Worm (Caenorhabditis elegans) whole organism, L4 larva: ENCODE data around the gene kin-21.
"Not testable (repeated sequence)": the region's sequence is repeated elsewhere in the genome, so short reads cannot be mapped to it uniquely, and the experiment has no call there.

Source experiments
- F10B5.3 ChIP-seq: sonication (generic microtip); optimal IDR thresholded peaks from 2 replicates; lab custom pipeline; 2016; ENCODE audit warnings: mild to moderate bottlenecking, missing genetic modification characterization, missing compliant biosample characterization
- F26F4.8 ChIP-seq: fragments of 200-800 bp; sonication (Bioruptor generic); conservative IDR thresholded peaks from 2 replicates; pipeline ENCODE4 v1.3.6; 2022; ENCODE audit warnings: missing genetic modification characterization, missing compliant biosample characterization
- R02D3.7 ChIP-seq: fragments of 150-350 bp; sonication (generic microtip); optimal IDR thresholded peaks from 3 replicates; lab custom pipeline; 2014; ENCODE audit warnings: missing biosample characterization, missing genetic modification characterization
- Y48G9A.11 ChIP-seq: fragments of 200-800 bp; sonication (Bioruptor generic); IDR thresholded peaks from 2 replicates; pipeline ENCODE4 v1.3.6; 2022; ENCODE audit warnings: missing genetic modification reagents, missing genetic modification characterization, missing compliant biosample characterization
- ZK546.5 ChIP-seq, 2 experiments: sonication (generic microtip); optimal IDR thresholded peaks; 2 replicates each; lab custom pipeline; 2017; ENCODE audit warnings: missing biosample characterization in 2 of 2, missing genetic modification characterization in 2 of 2
- attf-4 ChIP-seq: sonication (generic microtip); optimal IDR thresholded peaks from 3 replicates; lab custom pipeline; 2017; ENCODE audit warnings: missing biosample characterization, missing genetic modification characterization
- ceh-20 ChIP-seq: fragments of 200-800 bp; sonication (Bioruptor generic); IDR thresholded peaks from 2 replicates; pipeline ENCODE4 v1.3.6; 2022; ENCODE audit warnings: missing genetic modification reagents, missing genetic modification characterization, missing compliant biosample characterization
- ceh-32 ChIP-seq: sonication (generic microtip); optimal IDR thresholded peaks from 2 replicates; lab custom pipeline; 2016; ENCODE audit warnings: mild to moderate bottlenecking, missing genetic modification characterization, missing compliant biosample characterization; ENCODE audit not compliant: poor library complexity
- cey-2 ChIP-seq: sonication (generic microtip); optimal IDR thresholded peaks from 3 replicates; lab custom pipeline; 2017; ENCODE audit warnings: missing genetic modification characterization, mild to moderate bottlenecking, missing compliant biosample characterization, antibody characterized with exemption, borderline replicate concordance; ENCODE audit not compliant: insufficient read depth
- ctbp-1 ChIP-seq: fragments of 200-800 bp; sonication (Bioruptor generic); IDR thresholded peaks from 2 replicates; pipeline ENCODE4 v1.3.6; 2022; ENCODE audit warnings: missing genetic modification reagents, missing genetic modification characterization, missing compliant biosample characterization
- daf-16 ChIP-seq, 3 experiments: sonication (generic microtip); optimal IDR thresholded peaks; 2 replicates each; lab custom pipeline; 2016 to 2017; ENCODE audit warnings: missing genetic modification characterization in 3 of 3, missing genetic modification reagents in 3 of 3, mild to moderate bottlenecking in 2 of 3, missing compliant biosample characterization in 2 of 3, missing biosample characterization in 1 of 3, moderate library complexity in 1 of 3
- daf-8 ChIP-seq: fragments of 200-800 bp; sonication (Bioruptor generic); IDR thresholded peaks from 2 replicates; pipeline ENCODE4 v1.3.6; 2022; ENCODE audit warnings: missing genetic modification characterization, missing compliant biosample characterization
- dmd-8 ChIP-seq: fragments of 200-800 bp; sonication (Bioruptor generic); IDR thresholded peaks from 2 replicates; pipeline ENCODE4 v1.3.6; 2022; ENCODE audit warnings: missing genetic modification characterization, missing compliant biosample characterization
- dpl-1 ChIP-seq: fragments of 150-350 bp; optimal IDR thresholded peaks from 2 replicates; lab custom pipeline; 2014; ENCODE audit warnings: missing biosample characterization, missing genetic modification reagents, missing genetic modification characterization
- hif-1 ChIP-seq, 2 experiments: sonication (generic microtip); optimal IDR thresholded peaks; 2 replicates each; lab custom pipeline; 2016 to 2017; ENCODE audit warnings: missing compliant biosample characterization in 2 of 2, missing genetic modification characterization in 2 of 2, missing genetic modification reagents in 2 of 2, missing genotype in 2 of 2, mild to moderate bottlenecking in 1 of 2
- hlh-30 ChIP-seq: sonication (generic microtip); optimal IDR thresholded peaks from 2 replicates; lab custom pipeline; 2017; ENCODE audit warnings: antibody characterized with exemption, mild to moderate bottlenecking, missing genetic modification characterization, missing compliant biosample characterization; ENCODE audit not compliant: insufficient read depth
- lin-13 ChIP-seq: fragments of 150-350 bp; optimal IDR thresholded peaks from 2 replicates; lab custom pipeline; 2014; ENCODE audit warnings: missing biosample characterization, missing genetic modification reagents, missing genetic modification characterization
- lin-29 ChIP-seq: fragments of 200-800 bp; sonication (Bioruptor generic); IDR thresholded peaks from 2 replicates; pipeline ENCODE4 v1.3.6; 2022; ENCODE audit warnings: missing genetic modification reagents, missing genetic modification characterization, missing compliant biosample characterization
- lir-3 ChIP-seq: sonication (generic microtip); optimal IDR thresholded peaks from 2 replicates; lab custom pipeline; 2016; ENCODE audit warnings: mild to moderate bottlenecking, missing genetic modification characterization, missing compliant biosample characterization
- lsy-2 ChIP-seq, 2 experiments: fragments of 150-350 bp in 1 of 2; sonication (generic microtip) in 1 of 2; optimal IDR thresholded peaks; 2 replicates each; lab custom pipeline; 2014 to 2017; ENCODE audit warnings: missing biosample characterization in 2 of 2, missing genetic modification characterization in 2 of 2
- madf-9 ChIP-seq: fragments of 200-800 bp; sonication (Bioruptor generic); conservative IDR thresholded peaks from 2 replicates; pipeline ENCODE4 v1.3.6; 2022; ENCODE audit warnings: missing genetic modification reagents, missing genetic modification characterization, missing compliant biosample characterization
- mdl-1 ChIP-seq, 2 experiments: fragments of 150-350 bp in 1 of 2; sonication (generic microtip) in 1 of 2; optimal IDR thresholded peaks; 2 replicates each; lab custom pipeline; 2014 to 2017; ENCODE audit warnings: missing biosample characterization in 2 of 2, missing genetic modification characterization in 2 of 2
- mdt-29 ChIP-seq: fragments of 200-800 bp; sonication (Bioruptor generic); IDR thresholded peaks from 2 replicates; pipeline ENCODE4 v1.3.6; 2022; ENCODE audit warnings: missing genetic modification reagents, missing genetic modification characterization, missing compliant biosample characterization
- mes-2 ChIP-seq: sonication (generic microtip); optimal IDR thresholded peaks from 2 replicates; lab custom pipeline; 2016; ENCODE audit warnings: missing genotype, mild to moderate bottlenecking, missing genetic modification characterization, missing compliant biosample characterization; ENCODE audit not compliant: poor library complexity, severe bottlenecking
- nhr-6 ChIP-seq: fragments of 150-350 bp; optimal IDR thresholded peaks from 2 replicates; lab custom pipeline; 2014; ENCODE audit warnings: missing biosample characterization, missing genetic modification characterization
- nhr-76 ChIP-seq: fragments of 150-350 bp; optimal IDR thresholded peaks from 2 replicates; lab custom pipeline; 2014; ENCODE audit warnings: missing biosample characterization, missing genetic modification characterization
- nhr-77 ChIP-seq: fragments of 150-350 bp; optimal IDR thresholded peaks from 2 replicates; lab custom pipeline; 2014; ENCODE audit warnings: missing biosample characterization, missing genetic modification characterization
- saeg-2 ChIP-seq: fragments of 200-800 bp; sonication (Bioruptor generic); IDR thresholded peaks from 2 replicates; pipeline ENCODE4 v1.3.6; 2022; ENCODE audit warnings: missing genetic modification reagents, missing genetic modification characterization, missing compliant biosample characterization
- set-16 ChIP-seq: fragments of 200-800 bp; sonication (Bioruptor generic); IDR thresholded peaks from 2 replicates; pipeline ENCODE4 v1.3.6; 2022; ENCODE audit warnings: missing genetic modification reagents, missing genetic modification characterization, missing compliant biosample characterization
- skn-1 ChIP-seq: fragments of 150-350 bp; optimal IDR thresholded peaks from 2 replicates; lab custom pipeline; 2014; ENCODE audit warnings: missing biosample characterization, missing genetic modification characterization
- spr-3 ChIP-seq: fragments of 200-800 bp; sonication (Bioruptor generic); optimal IDR thresholded peaks from 2 replicates; lab custom pipeline; 2018; ENCODE audit warnings: mild to moderate bottlenecking, missing genetic modification characterization, missing compliant biosample characterization
- unc-62 ChIP-seq, 3 experiments: fragments of 150-350 bp in 1 of 3; sonication (generic microtip); optimal IDR thresholded peaks in 2 of 3; peaks in 1 of 3; 1 replicate in 1 of 3; 2 replicates in 2 of 3; lab custom pipeline; 2014 to 2017; ENCODE audit warnings: missing biosample characterization in 3 of 3, missing genetic modification characterization in 3 of 3, missing genetic modification reagents in 3 of 3, missing genotype in 1 of 3
- vab-7 ChIP-seq: fragments of 200-800 bp; sonication (Bioruptor generic); IDR thresholded peaks from 2 replicates; pipeline ENCODE4 v1.3.6; 2022; ENCODE audit warnings: missing genetic modification reagents, missing genetic modification characterization, missing compliant biosample characterization
- zag-1 ChIP-seq: fragments of 150-350 bp; optimal IDR thresholded peaks from 2 replicates; lab custom pipeline; 2014; ENCODE audit warnings: missing biosample characterization, missing genetic modification characterization
- zip-2 ChIP-seq: fragments of 150-350 bp; optimal IDR thresholded peaks from 2 replicates; lab custom pipeline; 2014; ENCODE audit warnings: missing biosample characterization, missing genetic modification characterization

kin-21 gene

ce11 chrIV:9837349-9837748, 4.7 kb downstream of the kin-21 start, which contains the start of gene msp-10:
TSS of gene msp-10 (plus strand) at chrIV:9837649.
- TF ChIP-seq nhr-6 (tag; lab: Kevin White, UChicago); nhr-76 (tag; lab: Kevin White, UChicago); ceh-20: not testable (repeated sequence)

- TF ChIP-seq spr-3 (no peak), dmd-8 (0 out of 2 replicates have a peak, but pooled peaks have one; percentile 35), ceh-20 (no peak)
Observed at ce11 chrIV:9840984-9841590, 8.4 kb downstream of the kin-21 start, which contains the start of the genes kin-24 and msp-56. TSS of gene kin-24 (minus strand) at chrIV:9841084. TSS of gene msp-56 (plus strand) at chrIV:9841540.

- TF ChIP-seq lsy-2 (tag; optimal IDR thresholded peaks at IDR 0.05; lab: Kevin White, UChicago) (no peak), saeg-2 (GFP tag; lab: Robert Waterston, UW) (no peak), lin-29 (GFP tag; lab: Robert Waterston, UW) (no peak), dpl-1 (no peak), madf-9 (GFP tag; lab: Robert Waterston, UW) (no peak), F26F4.8 (no peak), R02D3.7 (no peak), nhr-77 (no peak), daf-16 (GFP tag; optimal IDR thresholded peaks at IDR 0.05; lab: Kevin White, UChicago) (no peak), daf-16 (tag; optimal IDR thresholded peaks at IDR 0.05; lab: Kevin White, UChicago) (no peak)
- TF ChIP-seq, all 104 proteins: peak for 0
Observed at ce11 chrIV:9842071-9842470, 9.4 kb downstream of the kin-21 start, which contains the start of gene K07F5.17. TSS of gene K07F5.17 (plus strand) at chrIV:9842371.

DNA sequence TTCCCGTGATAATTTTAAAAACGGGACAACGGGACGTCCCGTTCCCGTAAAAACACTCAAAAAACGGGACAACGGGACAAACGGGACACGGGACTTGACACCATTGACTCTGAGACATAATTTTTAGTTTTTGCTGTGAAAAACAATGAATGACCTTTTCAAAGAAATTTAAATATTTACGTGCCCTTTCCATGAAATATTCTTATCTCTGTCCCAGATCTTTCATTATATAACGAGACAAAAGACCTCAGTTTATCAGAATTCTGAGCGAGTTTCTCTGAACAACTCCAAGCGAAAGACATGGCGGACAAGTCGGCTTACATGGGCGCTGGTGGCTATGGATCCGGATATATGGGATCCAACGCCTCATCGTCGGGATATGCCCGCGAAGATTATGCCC, 11.1 kb downstream of the kin-21 start, which contains the start of gene nspd-2:
Gene nspd-2, plus strand, starts transcription at position 301 of the 400 bp plus-strand sequence.
- TF ChIP-seq mdl-1 (tag; optimal IDR thresholded peaks at IDR 0.05; lab: Kevin White, UChicago): no peak
- TF ChIP-seq unc-62 (GFP tag; optimal IDR thresholded peaks at IDR 0.05 in 1 of 2; lab: Kevin White, UChicago): peak in 1 of 2 experiments; percentile 71
- no peak for TF ChIP-seq unc-62 (tag; optimal IDR thresholded peaks at IDR 0.05; lab: Kevin White, UChicago)
- TF ChIP-seq ZK546.5 (tag; optimal IDR thresholded peaks at IDR 0.05; lab: Kevin White, UChicago): no peak
- TF ChIP-seq nhr-6 (tag; lab: Kevin White, UChicago): no peak
- no peak for TF ChIP-seq dpl-1
- no peak for TF ChIP-seq daf-16 (GFP tag; optimal IDR thresholded peaks at IDR 0.05; lab: Kevin White, UChicago)
- TF ChIP-seq daf-16 (tag; optimal IDR thresholded peaks at IDR 0.05; lab: Kevin White, UChicago): no peak
- no peak for TF ChIP-seq zag-1 (tag; lab: Kevin White, UChicago)
- TF ChIP-seq vab-7 (GFP tag; lab: Robert Waterston, UW): no peak
- TF ChIP-seq, all 104 proteins: peak for 1

- TF ChIP-seq skn-1 (tag; lab: Kevin White, UChicago): no peak
- no peak for TF ChIP-seq hif-1 (tag; optimal IDR thresholded peaks at IDR 0.05; lab: Kevin White, UChicago)
- no peak for TF ChIP-seq Y48G9A.11 (GFP tag; lab: Robert Waterston, UW)
- no peak for TF ChIP-seq F10B5.3 (tag; lab: Kevin White, UChicago)
- no peak for TF ChIP-seq mdt-29 (GFP tag; lab: Robert Waterston, UW)
- TF ChIP-seq set-16 (GFP tag; lab: Robert Waterston, UW): no peak
- no peak for TF ChIP-seq hlh-30 (tag; lab: Kevin White, UChicago)
- no peak for TF ChIP-seq cey-2 (tag; lab: Kevin White, UChicago)
- TF ChIP-seq zip-2 (tag; lab: Kevin White, UChicago): no peak
- TF ChIP-seq zag-1 (tag; lab: Kevin White, UChicago): no peak
- no peak for TF ChIP-seq ceh-32 (tag; lab: Kevin White, UChicago)
- TF ChIP-seq lin-13 (GFP tag; lab: Kevin White, UChicago): no peak
- no peak for TF ChIP-seq daf-8
- no peak for TF ChIP-seq nhr-77
- TF ChIP-seq mes-2 (tag; lab: Kevin White, UChicago): no peak
- TF ChIP-seq lir-3 (tag; lab: Kevin White, UChicago): no peak
- TF ChIP-seq attf-4 (tag; lab: Kevin White, UChicago): no peak
- no peak for TF ChIP-seq ctbp-1
Observed at ce11 chrIV:9846574-9846973, 13.9 kb downstream of the kin-21 start, which contains the start of gene K07F5.6. TSS of gene K07F5.6 (minus strand) at chrIV:9846674.
